Worm (Caenorhabditis elegans): ENCODE results near the gene pkc-2.

- no peak for TF ChIP-seq pha-4 (GFP tag; IDR thresholded peaks at IDR 0.05)
- TF ChIP-seq pha-4 (tag; optimal IDR thresholded peaks at IDR 0.05), result no peak
- no peak for TF ChIP-seq ama-1 (optimal IDR thresholded peaks at IDR 0.05)
- TF ChIP-seq nhr-11 (tag; optimal IDR thresholded peaks at IDR 0.05), result no peak
- no peak for TF ChIP-seq skn-1 (tag; optimal IDR thresholded peaks at IDR 0.05)
- no peak for TF ChIP-seq F44E2.7 (GFP tag; IDR thresholded peaks at IDR 0.05)
- TF ChIP-seq ztf-11 (tag; optimal IDR thresholded peaks at IDR 0.05), result no peak
- no peak for TF ChIP-seq F37D6.2 (tag; optimal IDR thresholded peaks at IDR 0.05)
- TF ChIP-seq nhr-237 (tag; optimal IDR thresholded peaks at IDR 0.05), result no peak
- no peak for TF ChIP-seq hlh-30 (tag; optimal IDR thresholded peaks at IDR 0.05; ENCODE audit: insufficient read depth)
- no peak for TF ChIP-seq unc-130 (GFP tag; optimal IDR thresholded peaks at IDR 0.05)
- no peak for TF ChIP-seq ceh-28 (tag; optimal IDR thresholded peaks at IDR 0.05)
- no peak for TF ChIP-seq tag-97 (GFP tag; IDR thresholded peaks at IDR 0.05)
- TF ChIP-seq vab-7 (GFP tag; IDR thresholded peaks at IDR 0.05), result no peak
- TF ChIP-seq jun-1 (tag; optimal IDR thresholded peaks at IDR 0.05), result no peak
Observed at ce11 chrX:9387041-9387440, 22.4 kb downstream of the pkc-2 start, which contains the start of gene C23F12.4.
